Worm (Caenorhabditis elegans) whole organism, L1 larva: ENCODE measurements around the gene ZK938.3.
A peak's percentile ranks its signal among the peaks of the same experiment; 100 is the strongest.

Source experiments
- ama-1 ChIP-seq: fragments of 150-350 bp; optimal IDR thresholded peaks from 2 replicates; lab custom pipeline; 2014
- efl-1 ChIP-seq, 4 experiments: fragments of 150-350 bp; optimal IDR thresholded peaks in 3 of 4; peaks in 1 of 4; 1 replicate in 1 of 4; 2 replicates in 3 of 4; lab custom pipeline; 2014; ENCODE audit warnings: missing biosample characterization in 2 of 4, missing genetic modification characterization in 2 of 4, missing genetic modification reagents in 2 of 4
- irx-1 ChIP-seq: sonication (generic microtip); optimal IDR thresholded peaks from 2 replicates; lab custom pipeline; 2016; ENCODE audit warnings: missing genetic modification characterization, missing compliant biosample characterization
- nhr-11 ChIP-seq: fragments of 150-350 bp; optimal IDR thresholded peaks from 2 replicates; lab custom pipeline; 2014; ENCODE audit warnings: missing biosample characterization, missing genetic modification characterization
- nhr-77 ChIP-seq: fragments of 150-350 bp; optimal IDR thresholded peaks from 2 replicates; lab custom pipeline; 2014; ENCODE audit warnings: missing biosample characterization, missing genetic modification characterization
- pax-3 ChIP-seq: fragments of 200-800 bp; sonication (Bioruptor generic); optimal IDR thresholded peaks from 2 replicates; lab custom pipeline; 2018; ENCODE audit warnings: mild to moderate bottlenecking, missing genetic modification characterization, moderate library complexity, missing compliant biosample characterization
- zag-1 ChIP-seq: fragments of 150-350 bp; optimal IDR thresholded peaks from 2 replicates; lab custom pipeline; 2014; ENCODE audit warnings: missing biosample characterization, missing genetic modification characterization
- ztf-4 ChIP-seq: fragments of 150-350 bp; optimal IDR thresholded peaks from 2 replicates; lab custom pipeline; 2014; ENCODE audit warnings: missing biosample characterization, missing genetic modification characterization

DNA sequence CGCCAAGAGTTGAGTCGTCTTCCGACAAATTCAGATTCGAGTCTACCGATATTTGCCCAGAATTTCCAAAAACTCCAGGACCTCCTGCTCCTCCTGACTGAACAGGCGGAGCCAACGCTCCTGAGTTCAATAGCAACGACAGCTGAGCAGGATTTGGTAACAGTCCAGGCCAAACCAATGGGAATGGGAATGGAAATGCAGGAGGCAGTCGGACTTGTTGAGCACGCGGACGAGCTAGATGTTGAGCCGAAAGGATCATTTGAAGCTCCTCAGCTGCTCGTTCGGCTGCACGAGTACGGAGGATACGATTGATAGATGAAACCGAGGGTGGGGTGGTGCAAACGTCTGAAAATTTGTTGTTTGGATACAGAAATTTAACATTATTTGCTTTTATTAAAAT, 6.8 kb downstream of the ZK938.3 start:
- TF ChIP-seq zag-1 (tag; lab: Kevin White, UChicago) (no peak), nhr-77 (tag; lab: Kevin White, UChicago) (no peak), irx-1 (tag; lab: Kevin White, UChicago) (no peak), ama-1 (lab: Kevin White, UChicago) (no peak), pax-3 (tag; lab: Kevin White, UChicago) (no peak), ztf-4 (tag; lab: Kevin White, UChicago) (no peak), nhr-11 (tag; lab: Kevin White, UChicago) (no peak), efl-1 (optimal IDR thresholded peaks at IDR 0.05; lab: Kevin White, UChicago) (no peak), efl-1 (GFP tag; optimal IDR thresholded peaks at IDR 0.05 in 1 of 2; lab: Kevin White, UChicago) (peak in 1 of 2 experiments; percentile 59)
